Fruit fly (Drosophila melanogaster) whole organism, wandering third instar larva: ENCODE data around the gene SNRPG.

ENCODE experiments used
- Hnf4 ChIP-seq: fragments of 200-800 bp; sonication (Bioruptor generic); optimal IDR thresholded peaks from 2 replicates; lab custom pipeline; 2016; ENCODE audit warnings: missing biosample characterization, mild to moderate bottlenecking, missing genetic modification characterization
- Vsx2 ChIP-seq: fragments of 200-300, 225-300 bp; sonication (Bioruptor generic); optimal IDR thresholded peaks from 2 replicates; lab custom pipeline; 2018; ENCODE audit warnings: missing biosample characterization, missing genetic modification characterization; ENCODE audit not compliant: partially characterized antibody
- brk ChIP-seq: fragments of 200-800 bp; sonication (Bioruptor generic); optimal IDR thresholded peaks from 2 replicates; lab custom pipeline; 2016; ENCODE audit warnings: missing biosample characterization, mild to moderate bottlenecking, missing genetic modification characterization
- psq ChIP-seq: fragments of 200-800 bp; sonication (Bioruptor generic); optimal IDR thresholded peaks from 3 replicates; lab custom pipeline; 2017; ENCODE audit warnings: missing biosample characterization, mild to moderate bottlenecking, missing genetic modification characterization, moderate library complexity
- rgr ChIP-seq: fragments of 200-800 bp; sonication (Bioruptor generic); optimal IDR thresholded peaks from 3 replicates; lab custom pipeline; 2016; ENCODE audit warnings: missing biosample characterization, mild to moderate bottlenecking, missing genetic modification characterization
- sage ChIP-seq: fragments of 200-800 bp; sonication (Bioruptor generic); optimal IDR thresholded peaks from 2 replicates; lab custom pipeline; 2016; ENCODE audit warnings: missing biosample characterization, mild to moderate bottlenecking, missing genetic modification characterization
- usp ChIP-seq: fragments of >200 bp; optimal IDR thresholded peaks from 2 replicates; lab custom pipeline; 2017; ENCODE audit warnings: missing biosample characterization, missing genetic modification characterization

DNA sequence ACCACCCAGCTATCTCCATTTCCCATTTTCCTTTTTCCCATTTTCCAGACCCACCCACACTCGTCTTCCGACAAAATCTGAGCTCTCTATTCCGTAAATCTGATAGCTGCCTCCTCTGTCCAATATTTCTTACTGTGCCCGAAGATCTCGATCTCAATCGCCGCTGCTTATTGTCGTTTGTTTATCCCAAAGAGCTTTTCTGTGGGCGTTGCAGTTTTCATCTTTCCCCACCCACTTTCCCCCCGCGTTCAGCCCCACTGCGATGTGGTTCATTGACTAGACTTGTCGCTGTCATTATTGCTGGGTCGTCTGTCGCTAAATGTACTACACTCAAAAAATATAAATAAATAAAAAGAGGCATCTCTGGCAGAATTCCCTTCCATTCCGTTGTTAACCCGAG lies 49.1 kb upstream of the SNRPG start:
- no peak for TF ChIP-seq usp
- no peak for TF ChIP-seq Vsx2 (GFP tag; lab: Kevin White, UChicago)
- no peak for TF ChIP-seq rgr (GFP tag; lab: Kevin White, UChicago)
- TF ChIP-seq psq, result no peak
- TF ChIP-seq brk, result no peak
- no peak for TF ChIP-seq Hnf4
- no peak for TF ChIP-seq sage (GFP tag; lab: Kevin White, UChicago)
